Fruit fly (Drosophila melanogaster) whole organism, wandering third instar larva: ENCODE results near the gene CG33229.

Experiments
- Abd-B ChIP-seq: fragments of >200 bp; optimal IDR thresholded peaks from 2 replicates; lab custom pipeline; 2017; ENCODE audit warnings: missing biosample characterization, missing genetic modification characterization
- CrebA ChIP-seq: fragments of 200-800 bp; sonication (Bioruptor generic); optimal IDR thresholded peaks from 2 replicates; lab custom pipeline; 2016; ENCODE audit warnings: missing biosample characterization, mild to moderate bottlenecking, missing genetic modification characterization, borderline replicate concordance
- Hr78 ChIP-seq: fragments of >200 bp; optimal IDR thresholded peaks from 2 replicates; lab custom pipeline; 2017; ENCODE audit warnings: missing biosample characterization, missing genetic modification characterization
- N ChIP-seq: fragments of >200 bp; optimal IDR thresholded peaks from 2 replicates; lab custom pipeline; 2018; ENCODE audit warnings: missing biosample characterization, missing external identifiers, missing genetic modification characterization
- Rel ChIP-seq, 2 experiments: fragments of 200-800 bp; sonication (Bioruptor generic) in 1 of 2; optimal IDR thresholded peaks; 2 replicates in 1 of 2; 3 replicates in 1 of 2; lab custom pipeline; 2016 to 2019; ENCODE audit warnings: mild to moderate bottlenecking in 2 of 2, missing biosample characterization in 2 of 2, missing genetic modification characterization in 2 of 2, moderate library complexity in 1 of 2
- br ChIP-seq: fragments of 200-800 bp; sonication (Bioruptor generic); optimal IDR thresholded peaks from 2 replicates; lab custom pipeline; 2016; ENCODE audit warnings: missing biosample characterization, missing genetic modification characterization
- fru ChIP-seq: fragments of 200-800 bp; sonication (Bioruptor generic); optimal IDR thresholded peaks from 3 replicates; lab custom pipeline; 2016; ENCODE audit warnings: missing biosample characterization, mild to moderate bottlenecking, missing genetic modification characterization
- pan ChIP-seq: fragments of >200 bp; optimal IDR thresholded peaks from 2 replicates; lab custom pipeline; 2017
- sage ChIP-seq: fragments of 200-800 bp; sonication (Bioruptor generic); optimal IDR thresholded peaks from 2 replicates; lab custom pipeline; 2016; ENCODE audit warnings: missing biosample characterization, mild to moderate bottlenecking, missing genetic modification characterization
- tai ChIP-seq: sonication (Bioruptor generic); optimal IDR thresholded peaks from 2 replicates; lab custom pipeline; 2016; ENCODE audit warnings: missing biosample characterization, missing genetic modification characterization

dm6 chr3L:179490-180261 lies 44.0 kb upstream of the CG33229 start, which contains the start of gene CG13875:
- no peak for TF ChIP-seq tai (GFP tag; lab: Kevin White, UChicago)
- TF ChIP-seq pan, result no peak
- no peak for TF ChIP-seq Abd-B (GFP tag; lab: Kevin White, UChicago)
- TF ChIP-seq fru (GFP tag; lab: Kevin White, UChicago), result no peak
- TF ChIP-seq CrebA (GFP tag; lab: Kevin White, UChicago), result no peak
- TF ChIP-seq N (GFP tag; lab: Kevin White, UChicago), result no peak
- TF ChIP-seq Rel (GFP tag; optimal IDR thresholded peaks at IDR 0.05; lab: Kevin White, UChicago), result no peak
- TF ChIP-seq Rel (tag; optimal IDR thresholded peaks at IDR 0.05; lab: Kevin White, UChicago), result no peak
- no peak for TF ChIP-seq sage
- no peak for TF ChIP-seq br (GFP tag; lab: Kevin White, UChicago)
- no peak for TF ChIP-seq Hr78
